Fruit fly (Drosophila melanogaster) whole organism, adult: Measurements from ENCODE around the gene CG13086.

Source experiments
- CG11617 ChIP-seq: fragments of 200-800 bp; sonication (Bioruptor generic); optimal IDR thresholded peaks from 2 replicates; lab custom pipeline; 2017; ENCODE audit warnings: mild to moderate bottlenecking, missing biosample characterization, missing genetic modification reagents, missing genetic modification characterization
- CG12768 ChIP-seq: fragments of 200-800 bp; sonication (Bioruptor generic); optimal IDR thresholded peaks from 2 replicates; lab custom pipeline; 2017; ENCODE audit warnings: missing biosample characterization, missing genetic modification characterization, mild to moderate bottlenecking, moderate library complexity, missing genetic modification reagents
- CG1620 ChIP-seq: fragments of 200-800 bp; sonication (Bioruptor generic); optimal IDR thresholded peaks from 2 replicates; lab custom pipeline; 2016; ENCODE audit warnings: missing biosample characterization, missing genetic modification characterization
- CG33017 ChIP-seq: fragments of 200-800 bp; sonication (Bioruptor generic); optimal IDR thresholded peaks from 2 replicates; lab custom pipeline; 2018; ENCODE audit warnings: missing biosample characterization, mild to moderate bottlenecking, missing genetic modification characterization, moderate library complexity
- Clk ChIP-seq: fragments of 200-800 bp; sonication (Bioruptor generic); optimal IDR thresholded peaks from 2 replicates; lab custom pipeline; 2017; ENCODE audit warnings: missing biosample characterization, missing genetic modification characterization
- Mnt ChIP-seq: fragments of 200-800 bp; sonication (Bioruptor generic); optimal IDR thresholded peaks from 2 replicates; lab custom pipeline; 2016; ENCODE audit warnings: missing biosample characterization, mild to moderate bottlenecking, missing genetic modification characterization
- cic ChIP-seq: fragments of 200-800 bp; sonication (Bioruptor generic); optimal IDR thresholded peaks from 2 replicates; lab custom pipeline; 2017; ENCODE audit warnings: missing biosample characterization, mild to moderate bottlenecking, missing genetic modification characterization, moderate library complexity
- cnc ChIP-seq, 2 experiments: fragments of >200 bp; optimal IDR thresholded peaks; 2 replicates each; lab custom pipeline; 2017
- kay ChIP-seq: fragments of 200-800 bp; sonication (Bioruptor generic); peaks from one replicate; lab custom pipeline; 2016; ENCODE audit warnings: missing biosample characterization, missing genetic modification characterization, borderline replicate concordance

DNA sequence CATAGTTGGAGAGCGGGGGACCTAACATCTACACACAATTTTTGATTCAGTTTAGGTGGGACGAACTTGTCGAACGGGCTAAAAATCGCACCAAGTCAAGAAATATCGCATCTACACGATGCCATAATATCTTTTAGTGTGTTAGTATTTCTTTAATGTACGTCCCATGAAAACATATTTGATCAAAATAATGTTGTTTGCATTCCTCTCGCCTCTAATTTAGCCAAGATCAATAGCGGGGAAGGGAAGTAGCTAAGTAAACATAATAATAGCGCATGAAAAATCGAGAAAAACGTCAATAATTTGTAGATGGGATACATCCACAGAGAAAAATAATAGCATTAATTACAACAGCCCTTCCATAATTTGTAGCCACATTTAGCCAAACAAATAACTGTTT, 47.8 kb downstream of the CG13086 start:
- no peak for TF ChIP-seq CG12768 (GFP tag; lab: Kevin White, UChicago)
- no peak for TF ChIP-seq Mnt
- no peak for TF ChIP-seq kay
- TF ChIP-seq cic (GFP tag; lab: Kevin White, UChicago) = no peak
- no peak for TF ChIP-seq CG1620 (GFP tag; lab: Kevin White, UChicago)
- TF ChIP-seq CG11617 (GFP tag; lab: Kevin White, UChicago) = no peak
- TF ChIP-seq cnc (optimal IDR thresholded peaks at IDR 0.05; lab: Kevin White, UChicago) = no peak
- no peak for TF ChIP-seq Clk (GFP tag; lab: Kevin White, UChicago)
- no peak for TF ChIP-seq CG33017 (tag; lab: Kevin White, UChicago)
